Fruit fly (Drosophila melanogaster): ENCODE results near the gene Tmtc4.

Gene Tmtc4

dm6 chr3R:15363608-15364007 lies 12.6 kb downstream of the Tmtc4 start, which contains the start of gene CG6171:
Gene CG6171, minus strand, starts transcription at chr3R:15363857.
- TF ChIP-seq pan (optimal IDR thresholded peaks at IDR 0.05) (no peak), CG8478 (optimal IDR thresholded peaks at IDR 0.05) (no peak), Dll (optimal IDR thresholded peaks at IDR 0.05) (no peak), EcR (GFP tag; optimal IDR thresholded peaks at IDR 0.05) (no peak), usp (GFP tag; optimal IDR thresholded peaks at IDR 0.05) (no peak), psq (optimal IDR thresholded peaks at IDR 0.05) (no peak)

- TF ChIP-seq usp (GFP tag; optimal IDR thresholded peaks at IDR 0.05) (no peak), EcR (GFP tag; optimal IDR thresholded peaks at IDR 0.05) (no peak), pan (optimal IDR thresholded peaks at IDR 0.05) (no peak), psq (optimal IDR thresholded peaks at IDR 0.05) (no peak), Dll (optimal IDR thresholded peaks at IDR 0.05) (no peak), CG8478 (optimal IDR thresholded peaks at IDR 0.05) (no peak)
Measured at dm6 chr3R:15366839-15367238, 15.8 kb downstream of the Tmtc4 start.

dm6 chr3R:15367477-15367876 lies 16.5 kb downstream of the Tmtc4 start, which contains the start of gene CG34404:
Gene CG34404, minus strand, starts transcription at chr3R:15367665.
- TF ChIP-seq EcR (GFP tag; optimal IDR thresholded peaks at IDR 0.05), result no peak
- TF ChIP-seq usp (GFP tag; optimal IDR thresholded peaks at IDR 0.05), result no peak

dm6 chr3R:15369742-15370141 lies 18.7 kb downstream of the Tmtc4 start, which contains the start of gene CG14868:
Gene CG14868, minus strand, starts transcription at chr3R:15369945.
- TF ChIP-seq CG8478 (optimal IDR thresholded peaks at IDR 0.05) (no peak), psq (optimal IDR thresholded peaks at IDR 0.05) (no peak), usp (GFP tag; optimal IDR thresholded peaks at IDR 0.05) (no peak), EcR (GFP tag; optimal IDR thresholded peaks at IDR 0.05) (no peak), Dll (optimal IDR thresholded peaks at IDR 0.05) (no peak), pan (optimal IDR thresholded peaks at IDR 0.05) (no peak)

- no peak for TF ChIP-seq usp (GFP tag; optimal IDR thresholded peaks at IDR 0.05)
- no peak for TF ChIP-seq pan (optimal IDR thresholded peaks at IDR 0.05)
- no peak for TF ChIP-seq EcR (GFP tag; optimal IDR thresholded peaks at IDR 0.05)
- TF ChIP-seq Dll (optimal IDR thresholded peaks at IDR 0.05), result no peak
- no peak for TF ChIP-seq psq (optimal IDR thresholded peaks at IDR 0.05)
- TF ChIP-seq CG8478 (optimal IDR thresholded peaks at IDR 0.05), result no peak
Measured at dm6 chr3R:15371833-15372232, 20.8 kb downstream of the Tmtc4 start, which contains the start of the genes Ccm3 and CG6136. Gene Ccm3, plus strand, starts transcription at chr3R:15371957. Gene CG6136, minus strand, starts transcription at chr3R:15372212.

dm6 chr3R:15374397-15374796 lies 23.4 kb downstream of the Tmtc4 start, which contains the start of gene Rbp:
Gene Rbp, plus strand, starts transcription at chr3R:15374635.
- TF ChIP-seq CG8478 (optimal IDR thresholded peaks at IDR 0.05) (no peak), psq (optimal IDR thresholded peaks at IDR 0.05) (no peak), usp (GFP tag; optimal IDR thresholded peaks at IDR 0.05) (no peak), EcR (GFP tag; optimal IDR thresholded peaks at IDR 0.05) (no peak), Dll (optimal IDR thresholded peaks at IDR 0.05) (no peak), pan (optimal IDR thresholded peaks at IDR 0.05) (no peak)

- TF ChIP-seq Dll (optimal IDR thresholded peaks at IDR 0.05), result no peak
- TF ChIP-seq pan (optimal IDR thresholded peaks at IDR 0.05), result no peak
- no peak for TF ChIP-seq CG8478 (optimal IDR thresholded peaks at IDR 0.05)
- TF ChIP-seq psq (optimal IDR thresholded peaks at IDR 0.05), result no peak
- no peak for TF ChIP-seq EcR (GFP tag; optimal IDR thresholded peaks at IDR 0.05)
- no peak for TF ChIP-seq usp (GFP tag; optimal IDR thresholded peaks at IDR 0.05)
Measured at dm6 chr3R:15375470-15375869, 24.4 kb downstream of the Tmtc4 start.

dm6 chr3R:15379071-15379470 lies 28.0 kb downstream of the Tmtc4 start:
- TF ChIP-seq psq (optimal IDR thresholded peaks at IDR 0.05) (no peak), pan (optimal IDR thresholded peaks at IDR 0.05) (no peak), CG8478 (optimal IDR thresholded peaks at IDR 0.05) (no peak), EcR (GFP tag; optimal IDR thresholded peaks at IDR 0.05) (no peak), usp (GFP tag; optimal IDR thresholded peaks at IDR 0.05) (no peak), Dll (optimal IDR thresholded peaks at IDR 0.05) (no peak)

dm6 chr3R:15382851-15383250 lies 31.8 kb downstream of the Tmtc4 start, which contains the start of gene h-cup:
Gene h-cup, minus strand, starts transcription at chr3R:15382951.
- TF ChIP-seq Dll (optimal IDR thresholded peaks at IDR 0.05), result no peak
- no peak for TF ChIP-seq psq (optimal IDR thresholded peaks at IDR 0.05)
- TF ChIP-seq EcR (GFP tag; optimal IDR thresholded peaks at IDR 0.05), result no peak
- TF ChIP-seq CG8478 (optimal IDR thresholded peaks at IDR 0.05), result no peak

- TF ChIP-seq EcR (GFP tag; optimal IDR thresholded peaks at IDR 0.05) (no peak), CG8478 (optimal IDR thresholded peaks at IDR 0.05) (no peak), Dll (optimal IDR thresholded peaks at IDR 0.05) (no peak), psq (optimal IDR thresholded peaks at IDR 0.05) (no peak), usp (GFP tag; optimal IDR thresholded peaks at IDR 0.05) (no peak), pan (optimal IDR thresholded peaks at IDR 0.05) (no peak)
Measured at dm6 chr3R:15393206-15393805, 42.3 kb downstream of the Tmtc4 start.

- TF ChIP-seq CG8478 (optimal IDR thresholded peaks at IDR 0.05) (no peak), usp (GFP tag; optimal IDR thresholded peaks at IDR 0.05) (no peak), psq (optimal IDR thresholded peaks at IDR 0.05) (no peak), pan (optimal IDR thresholded peaks at IDR 0.05) (no peak), EcR (GFP tag; optimal IDR thresholded peaks at IDR 0.05) (no peak), Dll (optimal IDR thresholded peaks at IDR 0.05) (no peak)
Measured at dm6 chr3R:15402654-15403053, 51.6 kb downstream of the Tmtc4 start.
